Fruit fly (Drosophila melanogaster): ENCODE results near the gene CG31266.

DNA sequence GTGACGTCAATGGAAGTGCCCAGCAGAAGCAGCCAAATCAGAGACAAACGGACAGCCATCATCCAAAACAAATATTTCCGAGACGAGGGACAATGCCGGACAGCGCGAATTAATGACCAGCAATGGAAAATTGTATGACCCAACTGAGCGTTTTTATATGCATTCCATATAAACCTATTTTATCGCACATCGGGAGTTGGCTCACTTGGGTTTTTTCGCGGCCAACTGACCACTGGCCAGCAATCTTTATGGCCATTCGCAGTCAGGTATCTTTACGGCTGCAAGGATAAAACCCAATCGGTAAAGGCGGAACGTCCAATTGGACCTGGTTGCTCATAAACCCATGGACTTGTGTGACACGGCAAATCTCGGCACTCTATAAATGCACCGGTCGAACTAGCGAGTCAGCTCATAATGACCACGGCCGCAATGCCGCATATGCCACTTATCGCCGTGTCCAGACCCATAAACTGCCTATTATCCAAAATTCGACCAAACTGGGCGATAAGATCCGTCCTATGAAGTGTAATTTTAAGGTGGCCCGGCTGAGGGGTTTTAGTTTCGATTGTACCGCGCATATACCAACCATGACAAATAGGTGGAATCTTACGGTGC, at the start of gene CG31266, which contains the start of gene CG4053:
- TF ChIP-seq CG8159 (tag; optimal IDR thresholded peaks at IDR 0.05) (no peak), EcR (GFP tag; optimal IDR thresholded peaks at IDR 0.05) (no peak), CG15710 (tag; optimal IDR thresholded peaks at IDR 0.05) (no peak), CG8301 (tag; optimal IDR thresholded peaks at IDR 0.05) (no peak)
